Worm (Caenorhabditis elegans) whole organism, late embryonic: ENCODE results near the gene Y37E11AM.2.
A peak's percentile ranks its signal among the peaks of the same experiment; 100 is the strongest.

Experiments
- K09A11.1 ChIP-seq: sonication (generic microtip); optimal IDR thresholded peaks from 2 replicates; lab custom pipeline; 2017; ENCODE audit warnings: antibody characterized with exemption, mild to moderate bottlenecking, missing genetic modification characterization, missing compliant biosample characterization; ENCODE audit not compliant: insufficient read depth
- ceh-18 ChIP-seq: sonication (generic microtip); optimal IDR thresholded peaks from 2 replicates; lab custom pipeline; 2016; ENCODE audit warnings: missing genetic modification characterization, missing compliant biosample characterization
- ceh-22 ChIP-seq: sonication (generic microtip); optimal IDR thresholded peaks from 2 replicates; lab custom pipeline; 2017; ENCODE audit warnings: missing biosample characterization, missing genetic modification characterization
- ceh-24 ChIP-seq: sonication (generic microtip); optimal IDR thresholded peaks from 2 replicates; lab custom pipeline; 2016; ENCODE audit warnings: mild to moderate bottlenecking, missing genetic modification characterization, missing compliant biosample characterization
- ceh-31 ChIP-seq: sonication (generic microtip); optimal IDR thresholded peaks from 2 replicates; lab custom pipeline; 2016; ENCODE audit warnings: missing genetic modification characterization, missing compliant biosample characterization
- ceh-48 ChIP-seq: sonication (generic microtip); optimal IDR thresholded peaks from 2 replicates; lab custom pipeline; 2016; ENCODE audit warnings: missing genetic modification characterization, inconsistent platforms, missing compliant biosample characterization
- elt-4 ChIP-seq: sonication (generic microtip); optimal IDR thresholded peaks from 2 replicates; lab custom pipeline; 2016; ENCODE audit warnings: missing genetic modification characterization, missing compliant biosample characterization
- ets-4 ChIP-seq: sonication (generic microtip); optimal IDR thresholded peaks from 2 replicates; lab custom pipeline; 2016; ENCODE audit warnings: missing genetic modification characterization, missing compliant biosample characterization
- gmeb-2 ChIP-seq: sonication (generic microtip); optimal IDR thresholded peaks from 2 replicates; lab custom pipeline; 2016; ENCODE audit warnings: missing genetic modification characterization, inconsistent platforms, missing compliant biosample characterization
- hlh-30 ChIP-seq: sonication (generic microtip); optimal IDR thresholded peaks from 2 replicates; lab custom pipeline; 2017; ENCODE audit warnings: antibody characterized with exemption, missing genetic modification characterization, missing compliant biosample characterization; ENCODE audit not compliant: insufficient read depth
- hlh-6 ChIP-seq: sonication (generic microtip); optimal IDR thresholded peaks from 2 replicates; lab custom pipeline; 2016; ENCODE audit warnings: missing genotype, missing genetic modification characterization, missing compliant biosample characterization
- nhr-232 ChIP-seq: sonication (generic microtip); optimal IDR thresholded peaks from 2 replicates; lab custom pipeline; 2016; ENCODE audit warnings: missing genetic modification characterization, missing compliant biosample characterization
- odd-2 ChIP-seq: sonication (generic microtip); optimal IDR thresholded peaks from 2 replicates; lab custom pipeline; 2017; ENCODE audit warnings: antibody characterized with exemption, mild to moderate bottlenecking, missing genetic modification characterization, missing compliant biosample characterization
- pag-3 ChIP-seq: sonication (generic microtip); optimal IDR thresholded peaks from 2 replicates; lab custom pipeline; 2016; ENCODE audit warnings: missing compliant biosample characterization, missing genetic modification characterization, borderline replicate concordance
- pat-9 ChIP-seq: fragments of 200-800 bp; sonication (Bioruptor generic); optimal IDR thresholded peaks from 2 replicates; lab custom pipeline; 2018; ENCODE audit warnings: mild to moderate bottlenecking, missing genetic modification characterization, moderate library complexity, missing compliant biosample characterization
- pqm-1 ChIP-seq: sonication (generic microtip); optimal IDR thresholded peaks from 2 replicates; lab custom pipeline; 2016; ENCODE audit warnings: missing genetic modification characterization, missing compliant biosample characterization
- pros-1 ChIP-seq: fragments of 150-350 bp; optimal IDR thresholded peaks from 2 replicates; lab custom pipeline; 2014; ENCODE audit warnings: missing biosample characterization, missing genetic modification reagents, missing genetic modification characterization
- sdc-2 ChIP-seq: sonication (generic microtip); optimal IDR thresholded peaks from 2 replicates; lab custom pipeline; 2016; ENCODE audit warnings: missing genotype, missing genetic modification characterization, missing compliant biosample characterization
- syd-9 ChIP-seq: sonication (generic microtip); optimal IDR thresholded peaks from 2 replicates; lab custom pipeline; 2016; ENCODE audit warnings: mild to moderate bottlenecking, missing genetic modification characterization, moderate library complexity, missing compliant biosample characterization

Y37E11AM.2 gene

ce11 chrIV:3686260-3686659 lies 39.0 kb downstream of the Y37E11AM.2 start:
- TF ChIP-seq odd-2 (tag; lab: Kevin White, UChicago) = no peak
- TF ChIP-seq nhr-232 (tag; lab: Kevin White, UChicago) = no peak
- no peak for TF ChIP-seq ceh-24
- no peak for TF ChIP-seq pag-3 (tag; lab: Kevin White, UChicago)
- no peak for TF ChIP-seq pat-9 (tag; lab: Kevin White, UChicago)
- TF ChIP-seq gmeb-2 = no peak
- peak; percentile 32 for TF ChIP-seq elt-4 (tag; lab: Kevin White, UChicago)
- no peak for TF ChIP-seq pqm-1
- TF ChIP-seq sdc-2 = peak; percentile 12
- TF ChIP-seq hlh-6 = peak; percentile 54
- no peak for TF ChIP-seq ceh-18 (tag; lab: Kevin White, UChicago)
- TF ChIP-seq K09A11.1 = no peak
- TF ChIP-seq ets-4 (tag; lab: Kevin White, UChicago) = no peak

ce11 chrIV:3681763-3682162 lies 43.5 kb downstream of the Y37E11AM.2 start:
- TF ChIP-seq pros-1 (tag; lab: Kevin White, UChicago) (no peak), hlh-30 (no peak), syd-9 (no peak), ceh-31 (tag; lab: Kevin White, UChicago) (peak; percentile 15), pag-3 (tag; lab: Kevin White, UChicago) (no peak), ceh-48 (tag; lab: Kevin White, UChicago) (no peak), ceh-22 (tag; lab: Kevin White, UChicago) (no peak)
